Worm (Caenorhabditis elegans) whole organism, L3 larva: ENCODE data around the gene F31F6.2.
A peak's percentile ranks its signal among the peaks of the same experiment; 100 is the strongest.

ENCODE experiments used
- R02D3.7 ChIP-seq: fragments of 150-350 bp; optimal IDR thresholded peaks from 2 replicates; lab custom pipeline; 2014; ENCODE audit warnings: missing biosample characterization, missing genetic modification characterization
- ZK546.5 ChIP-seq: sonication (generic microtip); optimal IDR thresholded peaks from 2 replicates; lab custom pipeline; 2017; ENCODE audit warnings: missing biosample characterization, missing genetic modification characterization
- ama-1 ChIP-seq: fragments of 150-350 bp; optimal IDR thresholded peaks from 2 replicates; lab custom pipeline; 2018
- ceh-16 ChIP-seq: sonication (generic microtip); optimal IDR thresholded peaks from 2 replicates; lab custom pipeline; 2017; ENCODE audit warnings: missing biosample characterization, missing genetic modification characterization
- ceh-28 ChIP-seq: fragments of 150-350 bp; optimal IDR thresholded peaks from 2 replicates; lab custom pipeline; 2014; ENCODE audit warnings: missing biosample characterization, missing genetic modification reagents, missing genetic modification characterization
- ceh-9 ChIP-seq: sonication (generic microtip); optimal IDR thresholded peaks from 2 replicates; lab custom pipeline; 2018; ENCODE audit warnings: missing biosample characterization, missing genetic modification characterization
- egl-27 ChIP-seq: sonication (generic microtip); optimal IDR thresholded peaks from 4 replicates; lab custom pipeline; 2017; ENCODE audit warnings: missing biosample characterization, missing genetic modification reagents, missing genetic modification characterization
- egl-5 ChIP-seq: fragments of 150-350 bp; optimal IDR thresholded peaks from 2 replicates; lab custom pipeline; 2017; ENCODE audit warnings: missing biosample characterization, missing genetic modification reagents, missing genetic modification characterization, inconsistent platforms
- elt-1 ChIP-seq: fragments of 150-350 bp; optimal IDR thresholded peaks from 2 replicates; lab custom pipeline; 2014; ENCODE audit warnings: missing biosample characterization, missing genetic modification characterization
- elt-2 ChIP-seq: sonication (generic microtip); optimal IDR thresholded peaks from 2 replicates; lab custom pipeline; 2016; ENCODE audit warnings: missing genetic modification reagents, mild to moderate bottlenecking, missing genetic modification characterization, missing compliant biosample characterization
- elt-3 ChIP-seq, 3 experiments: fragments of 150-350 bp in 1 of 3; sonication (generic microtip) in 2 of 3; optimal IDR thresholded peaks; 2 replicates in 2 of 3; 4 replicates in 1 of 3; lab custom pipeline; 2014 to 2017; ENCODE audit warnings: missing biosample characterization in 3 of 3, missing genetic modification characterization in 3 of 3
- eor-1 ChIP-seq, 2 experiments: fragments of 150-350 bp; optimal IDR thresholded peaks; 2 replicates each; lab custom pipeline; 2014 to 2018; ENCODE audit warnings: missing biosample characterization in 2 of 2, missing genetic modification characterization in 2 of 2
- fkh-10 ChIP-seq: sonication (generic microtip); optimal IDR thresholded peaks from 2 replicates; lab custom pipeline; 2017; ENCODE audit warnings: missing biosample characterization, missing genetic modification reagents, missing genetic modification characterization
- fkh-2 ChIP-seq: fragments of 150-350 bp; optimal IDR thresholded peaks from 2 replicates; lab custom pipeline; 2014; ENCODE audit warnings: missing biosample characterization, missing genetic modification reagents, missing genetic modification characterization
- hmg-11 ChIP-seq: sonication (generic microtip); optimal IDR thresholded peaks from 2 replicates; lab custom pipeline; 2016; ENCODE audit warnings: missing genetic modification characterization, missing compliant biosample characterization
- jun-1 ChIP-seq: fragments of 150-350 bp; optimal IDR thresholded peaks from 2 replicates; lab custom pipeline; 2014; ENCODE audit warnings: missing biosample characterization, missing genetic modification reagents, missing genetic modification characterization
- lin-15B ChIP-seq: fragments of 150-350 bp; optimal IDR thresholded peaks from 2 replicates; lab custom pipeline; 2014; ENCODE audit warnings: missing biosample characterization, missing genetic modification characterization
- lin-39 ChIP-seq: fragments of 150-350 bp; optimal IDR thresholded peaks from 2 replicates; lab custom pipeline; 2018; ENCODE audit warnings: missing biosample characterization, missing genetic modification reagents, missing genetic modification characterization
- lsy-12 ChIP-seq: sonication (generic microtip); optimal IDR thresholded peaks from 2 replicates; lab custom pipeline; 2016; ENCODE audit warnings: mild to moderate bottlenecking, missing genetic modification characterization, missing compliant biosample characterization
- mdl-1 ChIP-seq: fragments of 150-350 bp; optimal IDR thresholded peaks from 2 replicates; lab custom pipeline; 2014; ENCODE audit warnings: missing biosample characterization, missing genetic modification characterization
- mml-1 ChIP-seq: fragments of 150-350 bp; sonication (generic microtip); optimal IDR thresholded peaks from 3 replicates; lab custom pipeline; 2014; ENCODE audit warnings: missing biosample characterization, missing genetic modification characterization
- nfya-1 ChIP-seq: sonication (generic microtip); optimal IDR thresholded peaks from 2 replicates; lab custom pipeline; 2017; ENCODE audit warnings: missing genetic modification characterization, mild to moderate bottlenecking, missing compliant biosample characterization, antibody characterized with exemption, moderate library complexity; ENCODE audit not compliant: insufficient read depth
- nhr-11 ChIP-seq: fragments of 150-350 bp; optimal IDR thresholded peaks from 2 replicates; lab custom pipeline; 2014; ENCODE audit warnings: missing biosample characterization, missing genetic modification characterization
- nhr-12 ChIP-seq: fragments of 150-350 bp; optimal IDR thresholded peaks from 2 replicates; lab custom pipeline; 2014; ENCODE audit warnings: missing biosample characterization, missing genetic modification characterization
- nhr-23 ChIP-seq: fragments of 150-350 bp; optimal IDR thresholded peaks from 2 replicates; lab custom pipeline; 2014; ENCODE audit warnings: missing biosample characterization, missing genetic modification reagents, missing genetic modification characterization
- nhr-237 ChIP-seq: fragments of 150-350 bp; optimal IDR thresholded peaks from 2 replicates; lab custom pipeline; 2014; ENCODE audit warnings: missing biosample characterization, missing genetic modification characterization
- nhr-25 ChIP-seq: sonication (generic microtip); optimal IDR thresholded peaks from 2 replicates; lab custom pipeline; 2017; ENCODE audit warnings: missing biosample characterization, missing genetic modification characterization
- nhr-43 ChIP-seq: sonication (generic microtip); optimal IDR thresholded peaks from 2 replicates; lab custom pipeline; 2016; ENCODE audit warnings: mild to moderate bottlenecking, missing genetic modification characterization, missing compliant biosample characterization; ENCODE audit not compliant: poor library complexity, severe bottlenecking
- nhr-67 ChIP-seq: fragments of 150-350 bp; optimal IDR thresholded peaks from 2 replicates; lab custom pipeline; 2014; ENCODE audit warnings: missing biosample characterization, missing genetic modification characterization
- nhr-76 ChIP-seq: fragments of 150-350 bp; sonication (generic microtip); optimal IDR thresholded peaks from 5 replicates; lab custom pipeline; 2014; ENCODE audit warnings: missing biosample characterization, missing genetic modification characterization
- pha-4 ChIP-seq: fragments of 150-350 bp; optimal IDR thresholded peaks from 2 replicates; lab custom pipeline; 2014; ENCODE audit warnings: missing biosample characterization, missing genetic modification reagents, missing genetic modification characterization
- pqm-1 ChIP-seq: fragments of 150-350 bp; optimal IDR thresholded peaks from 2 replicates; lab custom pipeline; 2017; ENCODE audit warnings: missing biosample characterization, missing genetic modification characterization, inconsistent platforms
- sea-2 ChIP-seq: fragments of 150-350 bp; sonication (generic microtip); optimal IDR thresholded peaks from 4 replicates; lab custom pipeline; 2014; ENCODE audit warnings: missing biosample characterization, missing genetic modification reagents, missing genetic modification characterization
- skn-1 ChIP-seq: fragments of 150-350 bp; optimal IDR thresholded peaks from 2 replicates; lab custom pipeline; 2014; ENCODE audit warnings: missing biosample characterization, missing genetic modification characterization
- snpc-4 ChIP-seq: fragments of 150-350 bp; optimal IDR thresholded peaks from 2 replicates; lab custom pipeline; 2014; ENCODE audit warnings: missing biosample characterization, missing genetic modification characterization
- tbx-2 ChIP-seq: sonication (generic microtip); optimal IDR thresholded peaks from 2 replicates; lab custom pipeline; 2016; ENCODE audit warnings: mild to moderate bottlenecking, missing genetic modification characterization, missing compliant biosample characterization
- unc-62 ChIP-seq: fragments of 150-350 bp; sonication (generic microtip); optimal IDR thresholded peaks from 4 replicates; lab custom pipeline; 2014; ENCODE audit warnings: missing biosample characterization, missing genetic modification reagents, missing genetic modification characterization
- zag-1 ChIP-seq: fragments of 150-350 bp; optimal IDR thresholded peaks from 2 replicates; lab custom pipeline; 2014; ENCODE audit warnings: missing biosample characterization, missing genetic modification characterization
- ztf-11 ChIP-seq: fragments of 150-350 bp; optimal IDR thresholded peaks from 2 replicates; lab custom pipeline; 2014; ENCODE audit warnings: missing biosample characterization, missing genetic modification characterization

F31F6.2 gene

ce11 chrX:14841030-14841429 lies 30.6 kb downstream of the F31F6.2 start (continued):
- TF ChIP-seq ama-1 (lab: Kevin White, UChicago) (no peak), nhr-11 (tag; lab: Kevin White, UChicago) (peak; percentile 80), mdl-1 (peak; percentile 58), skn-1 (tag; lab: Kevin White, UChicago) (peak; percentile 88), ceh-16 (tag; lab: Kevin White, UChicago) (no peak), fkh-10 (GFP tag; lab: Kevin White, UChicago) (peak; percentile 91), ZK546.5 (no peak), fkh-2 (tag; lab: Kevin White, UChicago) (no peak), nhr-237 (no peak), tbx-2 (tag; lab: Kevin White, UChicago) (peak; percentile 74), hmg-11 (tag; lab: Kevin White, UChicago) (peak; percentile 94), elt-1 (tag; lab: Kevin White, UChicago) (no peak), lin-39 (tag; lab: Kevin White, UChicago) (peak; percentile 57), jun-1 (peak; percentile 78), elt-3 (tag; optimal IDR thresholded peaks at IDR 0.05; lab: Kevin White, UChicago) (no peak), nhr-25 (tag; lab: Kevin White, UChicago) (peak; percentile 45), sea-2 (GFP tag; lab: Kevin White, UChicago) (peak; percentile 69), nhr-67 (no peak), lsy-12 (tag; lab: Kevin White, UChicago) (peak; percentile 76), nhr-76 (tag; lab: Kevin White, UChicago) (no peak), nhr-43 (tag; lab: Kevin White, UChicago) (peak; percentile 41), ceh-28 (tag; lab: Kevin White, UChicago) (peak; percentile 68), ceh-9 (no peak)
- TF ChIP-seq, all 47 proteins: peak for 26

DNA sequence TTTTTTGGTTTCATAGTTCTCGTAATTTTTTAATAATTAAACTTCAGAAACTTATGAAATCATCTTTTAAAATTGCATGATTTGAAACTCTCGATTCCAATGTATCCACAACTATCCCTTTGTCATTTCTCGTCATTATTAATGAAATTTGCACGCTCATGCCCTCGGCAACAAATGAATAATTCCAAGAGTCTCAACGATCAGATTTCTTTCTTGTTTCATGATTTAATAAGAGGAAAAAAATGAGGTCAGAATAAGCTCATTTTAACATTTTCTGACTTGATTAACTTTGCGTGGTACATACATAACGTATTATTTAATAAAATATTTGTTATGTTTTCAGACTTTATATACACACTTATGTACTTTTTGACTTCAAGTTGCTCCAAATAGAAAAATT lies 33.3 kb downstream of the F31F6.2 start:
- TF ChIP-seq eor-1 (tag; optimal IDR thresholded peaks at IDR 0.05; lab: Kevin White, UChicago) (no peak), egl-5 (tag; lab: Kevin White, UChicago) (no peak), ztf-11 (tag; lab: Kevin White, UChicago) (no peak)

ce11 chrX:14831531-14831930 lies 40.1 kb downstream of the F31F6.2 start, which contains the start of gene dpf-2:
dpf-2 (plus strand) TSS chrX:14831831.
- no peak for TF ChIP-seq ama-1 (lab: Kevin White, UChicago)
- TF ChIP-seq nhr-12 (tag; lab: Kevin White, UChicago): no peak
- no peak for TF ChIP-seq lin-15B (tag; lab: Kevin White, UChicago)
- TF ChIP-seq elt-2 (tag; lab: Kevin White, UChicago): no peak
- TF ChIP-seq unc-62 (GFP tag; lab: Kevin White, UChicago): no peak
- no peak for TF ChIP-seq nfya-1 (tag; lab: Kevin White, UChicago)
- TF ChIP-seq ztf-11 (tag; lab: Kevin White, UChicago): no peak
- no peak for TF ChIP-seq sea-2 (GFP tag; lab: Kevin White, UChicago)
- TF ChIP-seq ceh-9: no peak
- TF ChIP-seq jun-1: no peak
- no peak for TF ChIP-seq lin-39 (tag; lab: Kevin White, UChicago)
- TF ChIP-seq egl-27 (tag; lab: Kevin White, UChicago): no peak
- no peak for TF ChIP-seq ceh-16 (tag; lab: Kevin White, UChicago)
- TF ChIP-seq, all 47 proteins: peak for 0

DNA sequence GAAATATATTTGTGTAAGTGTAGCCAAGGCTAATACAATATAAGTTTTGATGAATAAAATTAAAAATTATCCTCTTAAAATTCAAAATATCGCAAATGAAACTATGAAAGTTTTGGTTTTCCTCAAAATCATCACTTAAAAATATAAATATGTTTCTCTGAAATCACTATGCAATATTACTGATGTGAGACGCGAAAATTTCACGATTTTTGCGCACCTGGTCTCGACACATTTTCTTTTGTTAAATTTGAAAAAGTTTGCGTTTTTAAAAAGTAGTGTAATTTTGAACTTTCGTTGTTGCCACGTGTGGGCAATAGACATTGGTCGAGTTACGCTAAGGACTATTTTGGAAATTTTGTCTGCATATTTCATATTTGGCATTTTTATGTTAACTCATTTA lies 42.9 kb downstream of the F31F6.2 start:
- TF ChIP-seq fkh-2 (tag; lab: Kevin White, UChicago) (no peak), lin-15B (tag; lab: Kevin White, UChicago) (no peak), hmg-11 (tag; lab: Kevin White, UChicago) (no peak)

ce11 chrX:14824490-14825050 lies 47.1 kb downstream of the F31F6.2 start, which contains the start of gene mbk-1:
mbk-1 (minus strand) TSS chrX:14824540.
- TF ChIP-seq nfya-1 (tag; lab: Kevin White, UChicago): peak; percentile 80
- TF ChIP-seq ceh-28 (tag; lab: Kevin White, UChicago): peak; percentile 26
- peak; percentile 81 for TF ChIP-seq lin-39 (tag; lab: Kevin White, UChicago)
- TF ChIP-seq nhr-25 (tag; lab: Kevin White, UChicago): peak; percentile 76
- TF ChIP-seq R02D3.7 (tag; lab: Kevin White, UChicago): no peak
- TF ChIP-seq zag-1: no peak
- peak; percentile 90 for TF ChIP-seq pha-4 (tag; lab: Kevin White, UChicago)
- TF ChIP-seq nhr-43 (tag; lab: Kevin White, UChicago): peak; percentile 22
- TF ChIP-seq elt-2 (tag; lab: Kevin White, UChicago): peak; percentile 73
- no peak for TF ChIP-seq mml-1 (tag; lab: Kevin White, UChicago)
- TF ChIP-seq egl-5 (tag; lab: Kevin White, UChicago): peak; percentile 63
- TF ChIP-seq jun-1: peak; percentile 51
- no peak for TF ChIP-seq fkh-10 (GFP tag; lab: Kevin White, UChicago)
- TF ChIP-seq lin-15B (tag; lab: Kevin White, UChicago): peak; percentile 49
- TF ChIP-seq pqm-1: peak; percentile 47
- peak; percentile 59 for TF ChIP-seq nhr-23
- peak; percentile 35 for TF ChIP-seq snpc-4 (tag; lab: Kevin White, UChicago)
- TF ChIP-seq ceh-16 (tag; lab: Kevin White, UChicago): no peak
- TF ChIP-seq mdl-1: peak; percentile 26
- peak; percentile 81 for TF ChIP-seq hmg-11 (tag; lab: Kevin White, UChicago)
- peak; percentile 26 for TF ChIP-seq tbx-2 (tag; lab: Kevin White, UChicago)
- peak; percentile 37 for TF ChIP-seq ama-1 (lab: Kevin White, UChicago)
- no peak for TF ChIP-seq unc-62 (GFP tag; lab: Kevin White, UChicago)
